Worm (Caenorhabditis elegans): ENCODE measurements around the gene R02F2.8.

ce11 chrIII:5486345-5486744, 8.7 kb downstream of the R02F2.8 start:
- TF ChIP-seq zag-1 (tag; optimal IDR thresholded peaks at IDR 0.05): no peak
- no peak for TF ChIP-seq nhr-11 (tag; optimal IDR thresholded peaks at IDR 0.05)
- no peak for TF ChIP-seq ztf-11 (tag; optimal IDR thresholded peaks at IDR 0.05)
